Worm (Caenorhabditis elegans) whole organism, L1 larva: ENCODE measurements around the gene tank-1.

ENCODE experiments used
- C16A3.4 ChIP-seq: fragments of 150-350 bp; optimal IDR thresholded peaks from 2 replicates; lab custom pipeline; 2014; ENCODE audit warnings: missing biosample characterization, missing genetic modification characterization
- Y116A8C.19 ChIP-seq: sonication (generic microtip); optimal IDR thresholded peaks from 2 replicates; lab custom pipeline; 2016; ENCODE audit warnings: missing compliant biosample characterization, missing genetic modification characterization, borderline replicate concordance
- aha-1 ChIP-seq: fragments of 150-350 bp; optimal IDR thresholded peaks from 2 replicates; lab custom pipeline; 2014; ENCODE audit warnings: missing biosample characterization, missing genetic modification characterization
- blmp-1 ChIP-seq: fragments of 150-350 bp; optimal IDR thresholded peaks from 2 replicates; lab custom pipeline; 2014; ENCODE audit warnings: missing biosample characterization, missing genetic modification characterization
- ceh-82 ChIP-seq, 3 experiments: fragments of 150-350 bp in 1 of 3; sonication (generic microtip) in 2 of 3; optimal IDR thresholded peaks; 2 replicates each; lab custom pipeline; 2014 to 2017; ENCODE audit warnings: missing biosample characterization in 3 of 3, missing genetic modification characterization in 3 of 3
- ceh-88 ChIP-seq: fragments of 200-800 bp; sonication (Bioruptor generic); IDR thresholded peaks from 2 replicates; pipeline ENCODE4 v1.3.6; 2022; ENCODE audit warnings: missing genetic modification characterization, missing compliant biosample characterization
- ceh-90 ChIP-seq: sonication (generic microtip); optimal IDR thresholded peaks from 2 replicates; lab custom pipeline; 2016; ENCODE audit warnings: missing genetic modification characterization, missing compliant biosample characterization
- dpl-1 ChIP-seq, 3 experiments: fragments of 150-350 bp in 2 of 3; sonication (generic microtip) in 1 of 3; optimal IDR thresholded peaks; 2 replicates each; lab custom pipeline; 2014 to 2017; ENCODE audit warnings: missing biosample characterization in 3 of 3, missing genetic modification characterization in 3 of 3, missing genetic modification reagents in 3 of 3
- efl-1 ChIP-seq, 4 experiments: fragments of 150-350 bp; optimal IDR thresholded peaks in 3 of 4; peaks in 1 of 4; 1 replicate in 1 of 4; 2 replicates in 3 of 4; lab custom pipeline; 2014; ENCODE audit warnings: missing biosample characterization in 2 of 4, missing genetic modification characterization in 2 of 4, missing genetic modification reagents in 2 of 4
- fkh-8 ChIP-seq: sonication (generic microtip); optimal IDR thresholded peaks from 2 replicates; lab custom pipeline; 2016; ENCODE audit warnings: mild to moderate bottlenecking, missing genetic modification characterization, missing compliant biosample characterization
- fos-1 ChIP-seq: fragments of 150-350 bp; optimal IDR thresholded peaks from 2 replicates; lab custom pipeline; 2014; ENCODE audit warnings: missing biosample characterization, missing genetic modification characterization
- hlh-4 ChIP-seq: sonication (generic microtip); optimal IDR thresholded peaks from 2 replicates; lab custom pipeline; 2016; ENCODE audit warnings: mild to moderate bottlenecking, missing genetic modification characterization, missing compliant biosample characterization
- irx-1 ChIP-seq: sonication (generic microtip); optimal IDR thresholded peaks from 2 replicates; lab custom pipeline; 2016; ENCODE audit warnings: missing genetic modification characterization, missing compliant biosample characterization
- jun-1 ChIP-seq: fragments of 150-350 bp; optimal IDR thresholded peaks from 2 replicates; lab custom pipeline; 2014; ENCODE audit warnings: missing biosample characterization, missing genetic modification reagents, missing genetic modification characterization
- lin-14 ChIP-seq: fragments of 200-800 bp; sonication (Bioruptor generic); optimal IDR thresholded peaks from 2 replicates; lab custom pipeline; 2018; ENCODE audit warnings: mild to moderate bottlenecking, missing genetic modification characterization, moderate library complexity, missing compliant biosample characterization
- lin-15B ChIP-seq: fragments of 150-350 bp; sonication (generic microtip); optimal IDR thresholded peaks from 3 replicates; lab custom pipeline; 2014; ENCODE audit warnings: missing biosample characterization, missing genetic modification characterization
- lin-35 ChIP-seq, 2 experiments: fragments of 150-350 bp; optimal IDR thresholded peaks; 2 replicates each; lab custom pipeline; 2014; ENCODE audit warnings: missing biosample characterization in 2 of 2, missing genetic modification characterization in 2 of 2, missing genetic modification reagents in 2 of 2
- mdl-1 ChIP-seq, 2 experiments: fragments of 150-350 bp; optimal IDR thresholded peaks; 2 replicates each; lab custom pipeline; 2014 to 2017; ENCODE audit warnings: missing biosample characterization in 2 of 2, missing genetic modification characterization in 2 of 2, inconsistent platforms in 1 of 2
- mep-1 ChIP-seq: fragments of 150-350 bp; optimal IDR thresholded peaks from 2 replicates; lab custom pipeline; 2014; ENCODE audit warnings: missing biosample characterization, missing genetic modification characterization
- nhr-11 ChIP-seq: fragments of 150-350 bp; optimal IDR thresholded peaks from 2 replicates; lab custom pipeline; 2014; ENCODE audit warnings: missing biosample characterization, missing genetic modification characterization
- nhr-12 ChIP-seq: sonication (generic microtip); optimal IDR thresholded peaks from 2 replicates; lab custom pipeline; 2017; ENCODE audit warnings: missing biosample characterization, missing genetic modification characterization
- nhr-20 ChIP-seq: sonication (generic microtip); optimal IDR thresholded peaks from 2 replicates; lab custom pipeline; 2016; ENCODE audit warnings: mild to moderate bottlenecking, missing genetic modification characterization, missing compliant biosample characterization
- nhr-71 ChIP-seq: sonication (generic microtip); optimal IDR thresholded peaks from 2 replicates; lab custom pipeline; 2016; ENCODE audit warnings: mild to moderate bottlenecking, missing genetic modification characterization, moderate library complexity, missing compliant biosample characterization
- nhr-77 ChIP-seq: fragments of 150-350 bp; optimal IDR thresholded peaks from 2 replicates; lab custom pipeline; 2014; ENCODE audit warnings: missing biosample characterization, missing genetic modification characterization
- nhr-84 ChIP-seq: sonication (generic microtip); optimal IDR thresholded peaks from 2 replicates; lab custom pipeline; 2017; ENCODE audit warnings: missing biosample characterization, missing genetic modification characterization
- nhr-90 ChIP-seq: sonication (generic microtip); optimal IDR thresholded peaks from 2 replicates; lab custom pipeline; 2016; ENCODE audit warnings: mild to moderate bottlenecking, missing genetic modification characterization, missing compliant biosample characterization; ENCODE audit not compliant: poor library complexity
- pax-3 ChIP-seq: fragments of 200-800 bp; sonication (Bioruptor generic); optimal IDR thresholded peaks from 2 replicates; lab custom pipeline; 2018; ENCODE audit warnings: mild to moderate bottlenecking, missing genetic modification characterization, moderate library complexity, missing compliant biosample characterization
- rnt-1 ChIP-seq: sonication (generic microtip); optimal IDR thresholded peaks from 2 replicates; lab custom pipeline; 2016; ENCODE audit warnings: mild to moderate bottlenecking, missing genetic modification characterization, moderate library complexity, missing compliant biosample characterization
- skn-1 ChIP-seq: fragments of 150-350 bp; optimal IDR thresholded peaks from 2 replicates; lab custom pipeline; 2014; ENCODE audit warnings: missing biosample characterization, missing genetic modification characterization
- swsn-7 ChIP-seq: sonication (generic microtip); optimal IDR thresholded peaks from 2 replicates; lab custom pipeline; 2016; ENCODE audit warnings: missing genetic modification characterization, missing compliant biosample characterization
- unc-130 ChIP-seq: fragments of 150-350 bp; optimal IDR thresholded peaks from 2 replicates; lab custom pipeline; 2017; ENCODE audit warnings: missing biosample characterization, missing genetic modification characterization, inconsistent platforms
- unc-30 ChIP-seq: sonication (generic microtip); optimal IDR thresholded peaks from 2 replicates; lab custom pipeline; 2017; ENCODE audit warnings: missing biosample characterization, missing genetic modification characterization
- unc-62 ChIP-seq: fragments of 150-350 bp; optimal IDR thresholded peaks from 2 replicates; lab custom pipeline; 2014; ENCODE audit warnings: missing biosample characterization, missing genetic modification reagents, missing genetic modification characterization
- unc-98 ChIP-seq: fragments of 200-800 bp; sonication (Bioruptor generic); IDR thresholded peaks from 2 replicates; pipeline ENCODE4 v1.3.6; 2022; ENCODE audit warnings: missing genetic modification characterization, missing compliant biosample characterization
- vab-15 ChIP-seq: sonication (generic microtip); optimal IDR thresholded peaks from 2 replicates; lab custom pipeline; 2017; ENCODE audit warnings: missing genotype, mild to moderate bottlenecking, missing genetic modification characterization, missing compliant biosample characterization
- xbp-1 ChIP-seq: sonication (generic microtip); optimal IDR thresholded peaks from 2 replicates; lab custom pipeline; 2016; ENCODE audit warnings: missing genetic modification characterization, missing compliant biosample characterization
- zag-1 ChIP-seq: fragments of 150-350 bp; optimal IDR thresholded peaks from 2 replicates; lab custom pipeline; 2014; ENCODE audit warnings: missing biosample characterization, missing genetic modification characterization
- ztf-11 ChIP-seq, 2 experiments: sonication (generic microtip); optimal IDR thresholded peaks; 2 replicates each; lab custom pipeline; 2016 to 2017; ENCODE audit warnings: missing genetic modification characterization in 2 of 2, missing biosample characterization in 1 of 2, missing compliant biosample characterization in 1 of 2

tank-1 gene

ce11 chrV:1257054-1257453 is 28.5 kb downstream of the tank-1 start:
- 0 out of 2 replicates have a peak, but pooled peaks have one; percentile 19 for TF ChIP-seq unc-98 (GFP tag; lab: Robert Waterston, UW)

- TF ChIP-seq pax-3 = no peak
- no peak for TF ChIP-seq Y116A8C.19 (tag; lab: Kevin White, UChicago)
- TF ChIP-seq vab-15 = no peak
- no peak for TF ChIP-seq ceh-88 (GFP tag; lab: Robert Waterston, UW)
- no peak for TF ChIP-seq mep-1 (tag; lab: Kevin White, UChicago)
- TF ChIP-seq hlh-4 (tag; lab: Kevin White, UChicago) = no peak
- no peak for TF ChIP-seq unc-130 (tag; lab: Kevin White, UChicago)
- no peak for TF ChIP-seq swsn-7 (tag; lab: Kevin White, UChicago)
- no peak for TF ChIP-seq ceh-90 (tag; lab: Kevin White, UChicago)
- no peak for TF ChIP-seq jun-1 (tag; lab: Kevin White, UChicago)
- no peak for TF ChIP-seq nhr-90 (tag; lab: Kevin White, UChicago)
- TF ChIP-seq lin-35 (GFP tag; optimal IDR thresholded peaks at IDR 0.05; lab: Kevin White, UChicago) = no peak
- no peak for TF ChIP-seq fos-1 (tag; lab: Kevin White, UChicago)
- TF ChIP-seq nhr-11 (tag; lab: Kevin White, UChicago) = no peak
- TF ChIP-seq zag-1 (tag; lab: Kevin White, UChicago) = no peak
- TF ChIP-seq fkh-8 (tag; lab: Kevin White, UChicago) = no peak
- no peak for TF ChIP-seq dpl-1 (GFP tag; optimal IDR thresholded peaks at IDR 0.05; lab: Kevin White, UChicago)
- TF ChIP-seq blmp-1 (tag; lab: Kevin White, UChicago) = no peak
- TF ChIP-seq nhr-77 (tag; lab: Kevin White, UChicago) = no peak
Measured at ce11 chrV:1252794-1253193, 32.7 kb downstream of the tank-1 start.

ce11 chrV:1244021-1244708 is 41.3 kb downstream of the tank-1 start:
- TF ChIP-seq efl-1 (optimal IDR thresholded peaks at IDR 0.05; lab: Kevin White, UChicago) (no peak), efl-1 (GFP tag; optimal IDR thresholded peaks at IDR 0.05 in 1 of 2; lab: Kevin White, UChicago) (no peak), C16A3.4 (tag; lab: Kevin White, UChicago) (no peak), ceh-82 (tag; optimal IDR thresholded peaks at IDR 0.05; lab: Kevin White, UChicago) (no peak), xbp-1 (tag; lab: Kevin White, UChicago) (no peak), unc-62 (GFP tag; lab: Kevin White, UChicago) (no peak), irx-1 (tag; lab: Kevin White, UChicago) (no peak), lin-15B (tag; lab: Kevin White, UChicago) (no peak), pax-3 (no peak), nhr-84 (tag; lab: Kevin White, UChicago) (no peak), skn-1 (tag; lab: Kevin White, UChicago) (no peak), mdl-1 (tag; optimal IDR thresholded peaks at IDR 0.05; lab: Kevin White, UChicago) (no peak), nhr-12 (tag; lab: Kevin White, UChicago) (no peak), ceh-88 (GFP tag; lab: Robert Waterston, UW) (no peak), swsn-7 (tag; lab: Kevin White, UChicago) (no peak), lin-14 (GFP tag; lab: Kevin White, UChicago) (no peak), ztf-11 (tag; optimal IDR thresholded peaks at IDR 0.05; lab: Kevin White, UChicago) (no peak), nhr-20 (tag; lab: Kevin White, UChicago) (no peak)

- TF ChIP-seq nhr-71 (tag; lab: Kevin White, UChicago) (peak; percentile 41), unc-30 (no peak), lin-14 (GFP tag; lab: Kevin White, UChicago) (peak; percentile 92), jun-1 (tag; lab: Kevin White, UChicago) (no peak), rnt-1 (peak; percentile 39), mep-1 (tag; lab: Kevin White, UChicago) (peak; percentile 5), aha-1 (tag; lab: Kevin White, UChicago) (no peak), efl-1 (optimal IDR thresholded peaks at IDR 0.05; lab: Kevin White, UChicago) (no peak), efl-1 (GFP tag; optimal IDR thresholded peaks at IDR 0.05 in 1 of 2; lab: Kevin White, UChicago) (no peak)
- TF ChIP-seq, all 84 proteins: peak for 4
Measured at ce11 chrV:1243011-1243410, 42.5 kb downstream of the tank-1 start.
